Worm (Caenorhabditis elegans) whole organism, L3 larva: ENCODE measurements around the gene F23D12.10.

Source experiments
- ZK546.5 ChIP-seq: sonication (generic microtip); optimal IDR thresholded peaks from 2 replicates; lab custom pipeline; 2017; ENCODE audit warnings: missing biosample characterization, missing genetic modification characterization
- aly-2 ChIP-seq: fragments of 150-350 bp; optimal IDR thresholded peaks from 2 replicates; lab custom pipeline; 2014; ENCODE audit warnings: missing biosample characterization, missing genetic modification characterization
- ama-1 ChIP-seq: fragments of 150-350 bp; optimal IDR thresholded peaks from 2 replicates; lab custom pipeline; 2018
- ceh-28 ChIP-seq: fragments of 150-350 bp; optimal IDR thresholded peaks from 2 replicates; lab custom pipeline; 2014; ENCODE audit warnings: missing biosample characterization, missing genetic modification reagents, missing genetic modification characterization
- ceh-9 ChIP-seq: sonication (generic microtip); optimal IDR thresholded peaks from 2 replicates; lab custom pipeline; 2018; ENCODE audit warnings: missing biosample characterization, missing genetic modification characterization
- daf-12 ChIP-seq: fragments of 150-350 bp; optimal IDR thresholded peaks from 2 replicates; lab custom pipeline; 2014; ENCODE audit warnings: missing biosample characterization, missing genetic modification reagents, missing genetic modification characterization
- egl-27 ChIP-seq: sonication (generic microtip); optimal IDR thresholded peaks from 4 replicates; lab custom pipeline; 2017; ENCODE audit warnings: missing biosample characterization, missing genetic modification reagents, missing genetic modification characterization
- elt-1 ChIP-seq: fragments of 150-350 bp; optimal IDR thresholded peaks from 2 replicates; lab custom pipeline; 2014; ENCODE audit warnings: missing biosample characterization, missing genetic modification characterization
- elt-2 ChIP-seq: sonication (generic microtip); optimal IDR thresholded peaks from 2 replicates; lab custom pipeline; 2016; ENCODE audit warnings: missing genetic modification reagents, mild to moderate bottlenecking, missing genetic modification characterization, missing compliant biosample characterization
- eor-1 ChIP-seq, 2 experiments: fragments of 150-350 bp; optimal IDR thresholded peaks; 2 replicates each; lab custom pipeline; 2014 to 2018; ENCODE audit warnings: missing biosample characterization in 2 of 2, missing genetic modification characterization in 2 of 2
- fkh-2 ChIP-seq: fragments of 150-350 bp; optimal IDR thresholded peaks from 2 replicates; lab custom pipeline; 2014; ENCODE audit warnings: missing biosample characterization, missing genetic modification reagents, missing genetic modification characterization
- fos-1 ChIP-seq: fragments of 150-350 bp; optimal IDR thresholded peaks from 2 replicates; lab custom pipeline; 2014; ENCODE audit warnings: missing biosample characterization, missing genetic modification characterization
- hmg-11 ChIP-seq: sonication (generic microtip); optimal IDR thresholded peaks from 2 replicates; lab custom pipeline; 2016; ENCODE audit warnings: missing genetic modification characterization, missing compliant biosample characterization
- jun-1 ChIP-seq: fragments of 150-350 bp; optimal IDR thresholded peaks from 2 replicates; lab custom pipeline; 2014; ENCODE audit warnings: missing biosample characterization, missing genetic modification reagents, missing genetic modification characterization
- lin-15B ChIP-seq: fragments of 150-350 bp; optimal IDR thresholded peaks from 2 replicates; lab custom pipeline; 2014; ENCODE audit warnings: missing biosample characterization, missing genetic modification characterization
- lsy-12 ChIP-seq: sonication (generic microtip); optimal IDR thresholded peaks from 2 replicates; lab custom pipeline; 2016; ENCODE audit warnings: mild to moderate bottlenecking, missing genetic modification characterization, missing compliant biosample characterization
- mml-1 ChIP-seq: fragments of 150-350 bp; sonication (generic microtip); optimal IDR thresholded peaks from 3 replicates; lab custom pipeline; 2014; ENCODE audit warnings: missing biosample characterization, missing genetic modification characterization
- nfya-1 ChIP-seq: sonication (generic microtip); optimal IDR thresholded peaks from 2 replicates; lab custom pipeline; 2017; ENCODE audit warnings: missing genetic modification characterization, mild to moderate bottlenecking, missing compliant biosample characterization, antibody characterized with exemption, moderate library complexity; ENCODE audit not compliant: insufficient read depth
- nhr-11 ChIP-seq: fragments of 150-350 bp; optimal IDR thresholded peaks from 2 replicates; lab custom pipeline; 2014; ENCODE audit warnings: missing biosample characterization, missing genetic modification characterization
- nhr-12 ChIP-seq: fragments of 150-350 bp; optimal IDR thresholded peaks from 2 replicates; lab custom pipeline; 2014; ENCODE audit warnings: missing biosample characterization, missing genetic modification characterization
- nhr-237 ChIP-seq: fragments of 150-350 bp; optimal IDR thresholded peaks from 2 replicates; lab custom pipeline; 2014; ENCODE audit warnings: missing biosample characterization, missing genetic modification characterization
- nhr-25 ChIP-seq: sonication (generic microtip); optimal IDR thresholded peaks from 2 replicates; lab custom pipeline; 2017; ENCODE audit warnings: missing biosample characterization, missing genetic modification characterization
- nhr-28 ChIP-seq: fragments of 150-350 bp; optimal IDR thresholded peaks from 2 replicates; lab custom pipeline; 2014; ENCODE audit warnings: missing biosample characterization, missing genetic modification characterization
- nhr-43 ChIP-seq: sonication (generic microtip); optimal IDR thresholded peaks from 2 replicates; lab custom pipeline; 2016; ENCODE audit warnings: mild to moderate bottlenecking, missing genetic modification characterization, missing compliant biosample characterization; ENCODE audit not compliant: poor library complexity, severe bottlenecking
- nhr-67 ChIP-seq: fragments of 150-350 bp; optimal IDR thresholded peaks from 2 replicates; lab custom pipeline; 2014; ENCODE audit warnings: missing biosample characterization, missing genetic modification characterization
- nhr-77 ChIP-seq: fragments of 150-350 bp; optimal IDR thresholded peaks from 2 replicates; lab custom pipeline; 2014; ENCODE audit warnings: missing biosample characterization, missing genetic modification characterization
- pqm-1 ChIP-seq: fragments of 150-350 bp; optimal IDR thresholded peaks from 2 replicates; lab custom pipeline; 2017; ENCODE audit warnings: missing biosample characterization, missing genetic modification characterization, inconsistent platforms
- sea-2 ChIP-seq: fragments of 150-350 bp; sonication (generic microtip); optimal IDR thresholded peaks from 4 replicates; lab custom pipeline; 2014; ENCODE audit warnings: missing biosample characterization, missing genetic modification reagents, missing genetic modification characterization
- snpc-4 ChIP-seq: fragments of 150-350 bp; optimal IDR thresholded peaks from 2 replicates; lab custom pipeline; 2014; ENCODE audit warnings: missing biosample characterization, missing genetic modification characterization
- tbx-2 ChIP-seq: sonication (generic microtip); optimal IDR thresholded peaks from 2 replicates; lab custom pipeline; 2016; ENCODE audit warnings: mild to moderate bottlenecking, missing genetic modification characterization, missing compliant biosample characterization
- zag-1 ChIP-seq: fragments of 150-350 bp; optimal IDR thresholded peaks from 2 replicates; lab custom pipeline; 2014; ENCODE audit warnings: missing biosample characterization, missing genetic modification characterization
- ztf-11 ChIP-seq: fragments of 150-350 bp; optimal IDR thresholded peaks from 2 replicates; lab custom pipeline; 2014; ENCODE audit warnings: missing biosample characterization, missing genetic modification characterization
- ztf-4 ChIP-seq: fragments of 150-350 bp; optimal IDR thresholded peaks from 2 replicates; lab custom pipeline; 2014; ENCODE audit warnings: missing biosample characterization, missing genetic modification characterization

F23D12.10 gene

ce11 chrX:14447498-14447897 is 32.0 kb upstream of the F23D12.10 start:
- TF ChIP-seq egl-27 (tag; lab: Kevin White, UChicago) (no peak), ZK546.5 (tag; lab: Kevin White, UChicago) (no peak), ama-1 (lab: Kevin White, UChicago) (no peak), nfya-1 (tag; lab: Kevin White, UChicago) (no peak), tbx-2 (tag; lab: Kevin White, UChicago) (no peak)
- TF ChIP-seq, all 47 proteins: peak for 0

DNA sequence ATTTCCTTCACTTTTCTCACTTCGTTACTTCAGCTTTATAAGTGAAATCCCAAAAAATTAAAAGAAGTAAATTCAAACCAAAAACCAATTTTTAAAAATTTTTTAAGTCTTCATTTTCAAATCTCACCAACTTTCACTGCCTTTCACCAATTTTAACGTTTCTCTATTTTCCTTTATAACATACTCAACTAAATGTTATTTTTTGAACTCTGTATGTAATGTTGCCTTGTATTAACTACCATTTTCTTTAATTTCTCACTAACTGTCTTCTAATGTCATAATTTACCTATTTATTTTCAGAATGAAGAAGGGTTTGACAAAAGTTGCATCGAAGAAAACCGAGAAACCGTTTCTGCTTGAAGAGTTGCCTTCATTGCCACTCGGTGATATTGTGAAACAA is 29.2 kb upstream of the F23D12.10 start, which contains the start of gene F23D12.4:
TSS of gene F23D12.4 (plus strand) at position 301 of the 400 bp plus-strand sequence.
- TF ChIP-seq fkh-2 (tag; lab: Kevin White, UChicago) = no peak
- TF ChIP-seq nhr-67 (tag; lab: Kevin White, UChicago) = no peak
- no peak for TF ChIP-seq ZK546.5 (tag; lab: Kevin White, UChicago)
- no peak for TF ChIP-seq ztf-11 (tag; lab: Kevin White, UChicago)
- no peak for TF ChIP-seq mml-1 (tag; lab: Kevin White, UChicago)
- no peak for TF ChIP-seq nhr-12
- no peak for TF ChIP-seq pqm-1 (tag; lab: Kevin White, UChicago)
- no peak for TF ChIP-seq fos-1 (tag; lab: Kevin White, UChicago)
- TF ChIP-seq daf-12 (tag; lab: Kevin White, UChicago) = no peak
- TF ChIP-seq nhr-11 (tag; lab: Kevin White, UChicago) = no peak
- no peak for TF ChIP-seq jun-1
- TF ChIP-seq ceh-9 (tag; lab: Kevin White, UChicago) = no peak
- TF ChIP-seq lsy-12 = no peak
- no peak for TF ChIP-seq ceh-28 (tag; lab: Kevin White, UChicago)

DNA sequence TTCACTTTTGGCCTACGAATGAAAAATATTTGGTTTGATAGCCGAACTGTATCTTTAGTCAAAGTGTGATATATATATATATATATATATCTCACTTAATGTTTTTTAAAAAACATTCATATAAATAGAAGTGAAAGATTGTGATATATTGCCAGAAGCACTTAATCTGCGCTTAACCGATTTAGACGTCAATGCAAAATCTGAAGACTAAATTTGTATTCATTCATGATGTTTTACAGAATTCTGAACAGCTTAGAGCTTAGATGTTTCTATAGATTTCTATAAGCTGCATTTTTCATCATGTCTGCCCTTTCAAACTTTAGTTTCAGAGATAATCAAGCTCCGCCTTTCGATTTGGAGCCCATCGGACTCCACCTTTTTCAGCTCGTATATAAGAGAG is 26.8 kb upstream of the F23D12.10 start, which contains the start of gene F23D12.3:
TSS of gene F23D12.3 (plus strand) at position 301 of the 400 bp plus-strand sequence.
- TF ChIP-seq nhr-12 (no peak), aly-2 (tag; lab: Kevin White, UChicago) (no peak), ztf-11 (tag; lab: Kevin White, UChicago) (no peak), ceh-9 (tag; lab: Kevin White, UChicago) (no peak), nhr-67 (tag; lab: Kevin White, UChicago) (no peak), lin-15B (tag; lab: Kevin White, UChicago) (no peak), sea-2 (GFP tag; lab: Kevin White, UChicago) (no peak)

DNA sequence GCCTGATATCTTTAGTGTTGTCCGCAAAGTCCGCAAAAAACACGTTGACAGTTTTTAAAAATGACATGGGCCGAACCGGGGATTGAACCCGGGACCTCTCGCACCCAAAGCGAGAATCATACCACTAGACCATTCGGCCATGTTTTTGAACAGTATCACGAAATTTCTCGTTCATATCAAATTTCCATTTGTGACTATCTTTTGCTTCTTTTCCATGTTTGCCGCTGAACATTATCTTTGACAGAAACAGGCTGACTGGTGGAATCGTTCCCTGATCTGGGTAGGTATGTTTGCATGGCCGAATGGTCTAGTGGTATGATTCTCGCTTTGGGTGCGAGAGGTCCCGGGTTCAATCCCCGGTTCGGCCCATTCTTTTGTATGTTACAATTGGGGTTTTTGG is 22.3 kb upstream of the F23D12.10 start:
- TF ChIP-seq nfya-1 (tag; lab: Kevin White, UChicago) (peak; percentile 16), nhr-43 (peak; percentile 59)

DNA sequence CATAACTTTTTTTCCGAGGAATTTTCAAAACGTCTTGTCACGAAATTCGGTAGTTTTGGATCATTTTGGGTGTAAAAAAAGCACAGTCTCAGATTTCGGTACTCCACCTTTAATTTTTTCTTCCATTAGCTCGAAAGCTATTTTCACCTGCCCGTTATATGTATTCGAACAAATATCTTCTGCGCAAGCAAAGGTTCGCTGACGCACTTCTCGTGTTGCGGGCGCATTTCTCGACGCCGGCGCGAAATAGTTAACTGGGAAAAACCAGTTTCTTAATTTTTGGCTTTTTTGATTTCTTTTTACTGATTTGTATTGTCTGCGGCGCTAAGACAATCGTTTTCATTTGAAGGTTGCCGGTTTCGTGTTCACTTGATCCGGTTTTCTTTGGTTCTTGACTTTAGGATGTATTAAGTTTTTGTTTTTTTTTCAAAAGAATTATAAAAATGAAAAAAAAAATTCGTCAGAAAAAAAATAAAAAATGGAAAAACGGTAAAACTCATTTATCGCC is 20.2 kb upstream of the F23D12.10 start:
- no peak for TF ChIP-seq daf-12 (tag; lab: Kevin White, UChicago)
- TF ChIP-seq ama-1 (lab: Kevin White, UChicago) = no peak
- TF ChIP-seq elt-2 (tag; lab: Kevin White, UChicago) = no peak
- no peak for TF ChIP-seq nhr-237 (tag; lab: Kevin White, UChicago)

ce11 chrX:14430436-14430835 is 14.9 kb upstream of the F23D12.10 start:
- TF ChIP-seq daf-12 (tag; lab: Kevin White, UChicago) = no peak
- TF ChIP-seq hmg-11 (tag; lab: Kevin White, UChicago) = no peak
- no peak for TF ChIP-seq ZK546.5 (tag; lab: Kevin White, UChicago)
- no peak for TF ChIP-seq mml-1 (tag; lab: Kevin White, UChicago)
- no peak for TF ChIP-seq ceh-9 (tag; lab: Kevin White, UChicago)
- TF ChIP-seq ztf-4 = no peak
- TF ChIP-seq eor-1 (tag; optimal IDR thresholded peaks at IDR 0.05; lab: Kevin White, UChicago) = no peak
- TF ChIP-seq, all 47 proteins: peak for 0

ce11 chrX:14428052-14428451 is 12.5 kb upstream of the F23D12.10 start, which contains the start of gene F23D12.1:
TSS of gene F23D12.1 (minus strand) at chrX:14428152.
- TF ChIP-seq sea-2 (GFP tag; lab: Kevin White, UChicago) (no peak), nhr-25 (tag; lab: Kevin White, UChicago) (no peak), ceh-9 (tag; lab: Kevin White, UChicago) (no peak), jun-1 (no peak), ZK546.5 (tag; lab: Kevin White, UChicago) (no peak), zag-1 (no peak), ceh-28 (tag; lab: Kevin White, UChicago) (no peak), nhr-28 (tag; lab: Kevin White, UChicago) (no peak), hmg-11 (tag; lab: Kevin White, UChicago) (no peak), nhr-77 (tag; lab: Kevin White, UChicago) (no peak), snpc-4 (tag; lab: Kevin White, UChicago) (no peak), aly-2 (tag; lab: Kevin White, UChicago) (no peak), lin-15B (tag; lab: Kevin White, UChicago) (no peak), elt-1 (tag; lab: Kevin White, UChicago) (no peak), ama-1 (lab: Kevin White, UChicago) (no peak), nhr-237 (tag; lab: Kevin White, UChicago) (no peak), nhr-67 (tag; lab: Kevin White, UChicago) (no peak), fos-1 (tag; lab: Kevin White, UChicago) (no peak)
